Worm (Caenorhabditis elegans) whole organism, early embryonic: Measurements from ENCODE around the gene col-123.

ENCODE experiments used
- aly-1 ChIP-seq: sonication (generic microtip); optimal IDR thresholded peaks from 2 replicates; lab custom pipeline; 2016; ENCODE audit warnings: missing genetic modification characterization, missing compliant biosample characterization
- ama-1 ChIP-seq: fragments of 150-350 bp; optimal IDR thresholded peaks from 2 replicates; lab custom pipeline; 2014

DNA sequence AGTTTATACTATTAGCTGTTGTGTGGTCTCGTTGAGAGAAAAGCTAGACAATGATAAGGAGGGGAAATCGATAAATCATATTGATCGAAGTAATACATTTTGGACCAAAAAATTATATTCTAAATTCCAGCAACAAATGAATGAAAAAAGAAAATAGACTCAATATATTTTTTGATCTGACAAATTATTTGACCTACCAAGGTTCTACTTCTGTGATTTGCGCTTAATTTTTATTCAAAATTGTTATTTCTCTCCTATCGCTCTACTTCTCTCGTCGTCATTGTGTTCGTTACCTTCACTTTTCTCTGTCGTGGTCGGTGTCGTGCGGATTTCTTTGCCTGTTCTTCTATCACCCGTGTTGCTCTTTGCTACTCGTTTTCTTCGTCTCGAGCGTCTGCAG lies 37.2 kb downstream of the col-123 start:
- TF ChIP-seq ama-1 (lab: Kevin White, UChicago) (no peak), aly-1 (tag; lab: Kevin White, UChicago) (no peak)
